ENCODE assay signal across 1 worm cellular context in genomic region chrX:5365437-5365836, ce11.
TF ChIP-seq lines count a peak whose summit lies in the region.

Gene F35C8.5, plus strand, starts transcription at chrX:5365813.

TF ChIP-seq in whole organism, L4 larva, 104 proteins besides CTCF, POLR2A, EP300 and RAD21 (continued from another document):
- no peak for TF ChIP-seq dpl-1 (GFP tag; optimal IDR thresholded peaks at IDR 0.05; lab: Kevin White, UChicago)
- TF ChIP-seq pqm-1 (tag; optimal IDR thresholded peaks at IDR 0.05; lab: Kevin White, UChicago), result peak; percentile 53
- no peak for TF ChIP-seq Y75B8A.6 (GFP tag; IDR thresholded peaks at IDR 0.05; lab: Robert Waterston, UW)
- TF ChIP-seq nhr-77 (tag; optimal IDR thresholded peaks at IDR 0.05; lab: Kevin White, UChicago), result peak; percentile 34
- no peak for TF ChIP-seq unc-39 (tag; optimal IDR thresholded peaks at IDR 0.05; lab: Kevin White, UChicago)
- TF ChIP-seq ztf-11 (tag; optimal IDR thresholded peaks at IDR 0.05; lab: Kevin White, UChicago), result no peak
- no peak for TF ChIP-seq nhr-11 (tag; optimal IDR thresholded peaks at IDR 0.05; lab: Kevin White, UChicago)
- no peak for TF ChIP-seq lim-7 (GFP tag; IDR thresholded peaks at IDR 0.05; lab: Robert Waterston, UW)
- peak; percentile 35 for TF ChIP-seq dve-1 (tag; optimal IDR thresholded peaks at IDR 0.05; lab: Kevin White, UChicago; ENCODE audit: insufficient read depth)
- TF ChIP-seq madf-9 (GFP tag; conservative IDR thresholded peaks at IDR 0.05; lab: Robert Waterston, UW), result no peak
- TF ChIP-seq F44E2.7 (GFP tag; IDR thresholded peaks at IDR 0.05; lab: Robert Waterston, UW), result no peak
- TF ChIP-seq hlh-11 (tag; optimal IDR thresholded peaks at IDR 0.05; lab: Kevin White, UChicago), result no peak
- TF ChIP-seq F26F4.8 (GFP tag; conservative IDR thresholded peaks at IDR 0.05; lab: Robert Waterston, UW), result no peak
- no peak for TF ChIP-seq F37D6.2 (tag; optimal IDR thresholded peaks at IDR 0.05; lab: Kevin White, UChicago)
- no peak for TF ChIP-seq ztf-7 (tag; optimal IDR thresholded peaks at IDR 0.05; lab: Kevin White, UChicago)
- no peak for TF ChIP-seq spr-1 (tag; optimal IDR thresholded peaks at IDR 0.05; lab: Kevin White, UChicago)
- no peak for TF ChIP-seq Y5F2A.4 (GFP tag; optimal IDR thresholded peaks at IDR 0.05; lab: Kevin White, UChicago)
- TF ChIP-seq sdz-12 (GFP tag; optimal IDR thresholded peaks at IDR 0.05; lab: Kevin White, UChicago), result no peak
- no peak for TF ChIP-seq dmd-8 (GFP tag; IDR thresholded peaks at IDR 0.05; lab: Robert Waterston, UW)
- no peak for TF ChIP-seq mep-1 (tag; optimal IDR thresholded peaks at IDR 0.05; lab: Kevin White, UChicago)
- no peak for TF ChIP-seq zfp-3 (GFP tag; conservative IDR thresholded peaks at IDR 0.05; lab: Robert Waterston, UW)
- no peak for TF ChIP-seq daf-16 (GFP tag; optimal IDR thresholded peaks at IDR 0.05; lab: Kevin White, UChicago)
- TF ChIP-seq daf-16 (tag; optimal IDR thresholded peaks at IDR 0.05; lab: Kevin White, UChicago), result peak; percentile 76
